Fruit fly (Drosophila melanogaster): ENCODE results near the gene Tsp3A.

DNA sequence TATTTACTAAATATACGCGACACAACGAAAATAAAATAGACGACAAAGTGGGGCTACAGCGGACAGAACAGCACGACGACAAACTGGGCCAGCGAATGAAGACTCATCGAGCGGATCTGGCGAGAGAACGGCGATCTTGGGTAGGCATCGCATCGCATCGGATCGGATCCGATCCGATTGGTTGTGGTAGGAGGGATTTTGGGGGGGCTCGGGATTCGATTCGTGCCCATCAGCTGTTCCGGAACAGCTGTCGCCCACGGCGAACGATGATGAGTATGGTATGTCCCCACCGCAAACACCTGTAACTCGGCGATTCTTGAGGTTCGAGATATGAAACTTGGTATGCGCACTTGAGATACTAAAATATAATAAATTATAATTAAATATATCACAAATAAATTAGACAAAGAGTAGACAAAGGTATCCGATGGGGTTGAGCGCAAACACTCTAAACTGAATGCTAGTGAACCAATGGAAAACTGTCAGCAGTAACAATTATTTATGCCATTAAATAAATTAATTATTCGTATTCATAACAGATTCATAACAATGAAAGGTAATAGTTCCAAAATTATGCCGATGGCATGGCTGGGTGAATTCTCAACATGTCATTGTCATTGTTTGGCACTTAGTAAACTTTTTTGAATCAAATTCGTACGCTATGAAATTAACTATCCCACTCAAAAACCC lies 39.1 kb downstream of the Tsp3A start, which contains the start of the genes Vha36-3 and AANATL7:
- no peak for TF ChIP-seq pros (GFP tag; optimal IDR thresholded peaks at IDR 0.05)
- no peak for TF ChIP-seq Sox102F (GFP tag; optimal IDR thresholded peaks at IDR 0.05)
- no peak for TF ChIP-seq CG10543 (GFP tag; optimal IDR thresholded peaks at IDR 0.05)
- no peak for TF ChIP-seq hbn (GFP tag; IDR thresholded peaks at IDR 0.05; ENCODE audit: partially characterized antibody)
- TF ChIP-seq ci (GFP tag; IDR thresholded peaks at IDR 0.05): no peak
- no peak for TF ChIP-seq Doc3 (GFP tag; IDR thresholded peaks at IDR 0.05; ENCODE audit: partially characterized antibody)
- no peak for TF ChIP-seq shn (GFP tag; optimal IDR thresholded peaks at IDR 0.05)
- TF ChIP-seq CG1024 (GFP tag; IDR thresholded peaks at IDR 0.05): no peak
- TF ChIP-seq CG7745 (tag; optimal IDR thresholded peaks at IDR 0.05): no peak
- TF ChIP-seq Dll (GFP tag; IDR thresholded peaks at IDR 0.05; ENCODE audit: partially characterized antibody): no peak
- no peak for TF ChIP-seq chn (GFP tag; optimal IDR thresholded peaks at IDR 0.05)
- TF ChIP-seq fd96Cb (tag; optimal IDR thresholded peaks at IDR 0.05): no peak
- no peak for TF ChIP-seq odd (GFP tag; optimal IDR thresholded peaks at IDR 0.05)
- no peak for TF ChIP-seq Atf6 (GFP tag; IDR thresholded peaks at IDR 0.05)
